Worm (Caenorhabditis elegans): ENCODE measurements around the gene cdh-12.

The cdh-12 gene

DNA sequence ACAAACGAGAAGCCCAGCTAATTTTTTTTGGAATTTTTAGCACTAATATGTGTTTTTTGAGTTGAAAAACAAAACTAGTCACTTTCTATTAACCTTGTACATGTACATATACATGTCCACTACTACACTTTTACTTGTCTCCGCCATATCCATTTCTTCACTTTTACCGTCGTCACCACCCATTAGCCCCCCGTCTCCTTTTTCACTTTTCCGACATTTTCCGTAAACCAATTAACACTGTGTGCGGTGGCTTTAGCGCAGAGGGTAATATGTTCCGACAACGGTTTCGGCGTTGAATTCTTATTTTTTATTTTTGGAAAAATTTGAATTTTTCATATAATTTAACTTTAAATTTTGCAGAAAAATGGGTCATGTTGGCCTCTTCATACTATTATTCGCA, at the start of gene cdh-12:
cdh-12 (plus strand) TSS at position 365 of the 400 bp plus-strand sequence.
- peak; percentile 65 for TF ChIP-seq blmp-1 (tag; optimal IDR thresholded peaks at IDR 0.05)
- TF ChIP-seq nhr-237 (tag; optimal IDR thresholded peaks at IDR 0.05) = no peak
- no peak for TF ChIP-seq mab-5 (tag; optimal IDR thresholded peaks at IDR 0.05)
- TF ChIP-seq cnd-1 (tag; optimal IDR thresholded peaks at IDR 0.05) = no peak

DNA sequence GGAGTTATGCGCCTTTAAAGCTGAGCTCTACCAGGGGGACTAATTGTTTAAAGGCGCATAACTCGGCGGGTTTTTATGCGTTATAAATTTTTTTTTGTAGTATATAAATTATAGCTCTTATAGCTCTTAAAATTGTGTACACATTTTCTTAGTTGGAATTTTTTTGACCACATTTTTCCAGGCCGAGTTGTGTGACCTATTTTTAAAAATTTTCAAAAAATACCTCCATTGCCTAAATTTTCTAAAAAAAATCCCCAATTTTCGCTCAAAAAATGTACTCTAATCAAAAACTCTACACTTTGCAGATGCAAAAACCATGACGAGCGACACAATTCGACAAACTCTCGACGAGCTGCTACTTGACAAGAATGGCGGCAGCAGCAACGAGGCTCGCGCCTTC, 48.9 kb upstream of the cdh-12 start, which contains the start of gene exc-6:
exc-6 (plus strand) TSS at position 301 of the 400 bp plus-strand sequence.
- TF ChIP-seq drap-1 (GFP tag; optimal IDR thresholded peaks at IDR 0.05) (no peak), unc-39 (tag; optimal IDR thresholded peaks at IDR 0.05) (no peak), sem-2 (GFP tag; optimal IDR thresholded peaks at IDR 0.05) (no peak), lin-13 (tag; optimal IDR thresholded peaks at IDR 0.05) (no peak), mep-1 (tag; optimal IDR thresholded peaks at IDR 0.05) (no peak), ztf-11 (tag; optimal IDR thresholded peaks at IDR 0.05) (no peak), nhr-28 (tag; optimal IDR thresholded peaks at IDR 0.05) (no peak), mls-2 (tag; optimal IDR thresholded peaks at IDR 0.05) (no peak), unc-62 (GFP tag; optimal IDR thresholded peaks at IDR 0.05) (no peak), nhr-12 (tag; optimal IDR thresholded peaks at IDR 0.05) (no peak), sptf-1 (tag; optimal IDR thresholded peaks at IDR 0.05) (no peak), bed-3 (GFP tag; optimal IDR thresholded peaks at IDR 0.05) (no peak), ceh-43 (GFP tag; optimal IDR thresholded peaks at IDR 0.05) (no peak), nhr-76 (tag; optimal IDR thresholded peaks at IDR 0.05) (no peak)

ce11 chrIII:1115793-1116516, 35.9 kb upstream of the cdh-12 start, which contains the start of the genes F58B6.1 and acsd-1:
Gene F58B6.1, minus strand, starts transcription at chrIII:1115925.
Gene acsd-1, plus strand, starts transcription at chrIII:1116466.
- TF ChIP-seq nhr-237 (tag; optimal IDR thresholded peaks at IDR 0.05) = no peak
- TF ChIP-seq drap-1 (GFP tag; optimal IDR thresholded peaks at IDR 0.05) = no peak
- TF ChIP-seq nhr-12 (tag; optimal IDR thresholded peaks at IDR 0.05) = no peak
- TF ChIP-seq nhr-76 (tag; optimal IDR thresholded peaks at IDR 0.05) = no peak
- no peak for TF ChIP-seq ces-1 (GFP tag; optimal IDR thresholded peaks at IDR 0.05)

ce11 chrIII:1122239-1122638, 29.6 kb upstream of the cdh-12 start:
- TF ChIP-seq sptf-1 (tag; optimal IDR thresholded peaks at IDR 0.05) (peak; percentile 80), mep-1 (tag; optimal IDR thresholded peaks at IDR 0.05) (no peak), elt-3 (tag; optimal IDR thresholded peaks at IDR 0.05) (no peak), bed-3 (GFP tag; optimal IDR thresholded peaks at IDR 0.05) (peak; percentile 57), snpc-4 (tag; optimal IDR thresholded peaks at IDR 0.05) (no peak), lin-13 (tag; optimal IDR thresholded peaks at IDR 0.05) (no peak), lin-32 (GFP tag; optimal IDR thresholded peaks at IDR 0.05) (peak; percentile 59), tbx-8 (GFP tag; optimal IDR thresholded peaks at IDR 0.05) (no peak), zip-8 (tag; optimal IDR thresholded peaks at IDR 0.05) (no peak), ces-1 (GFP tag; optimal IDR thresholded peaks at IDR 0.05) (no peak), mab-5 (tag; optimal IDR thresholded peaks at IDR 0.05) (no peak), lsy-2 (tag; optimal IDR thresholded peaks at IDR 0.05) (no peak), nhr-237 (tag; optimal IDR thresholded peaks at IDR 0.05) (no peak), ztf-11 (tag; optimal IDR thresholded peaks at IDR 0.05) (no peak), hlh-1 (tag; optimal IDR thresholded peaks at IDR 0.05) (no peak), sem-2 (GFP tag; optimal IDR thresholded peaks at IDR 0.05) (peak; percentile 62), nhr-2 (tag; optimal IDR thresholded peaks at IDR 0.05) (no peak), elt-1 (tag; optimal IDR thresholded peaks at IDR 0.05; ENCODE audit: borderline replicate concordance, insufficient read depth) (no peak), ham-2 (GFP tag; optimal IDR thresholded peaks at IDR 0.05) (peak; percentile 29), ceh-39 (tag; optimal IDR thresholded peaks at IDR 0.05) (no peak), ceh-83 (GFP tag; optimal IDR thresholded peaks at IDR 0.05) (peak; percentile 60), mls-2 (tag; optimal IDR thresholded peaks at IDR 0.05) (peak; percentile 72), drap-1 (GFP tag; optimal IDR thresholded peaks at IDR 0.05) (peak; percentile 78), nhr-12 (tag; optimal IDR thresholded peaks at IDR 0.05) (no peak), unc-39 (tag; optimal IDR thresholded peaks at IDR 0.05) (no peak), cnd-1 (tag; optimal IDR thresholded peaks at IDR 0.05) (peak; percentile 68), pha-4 (tag; optimal IDR thresholded peaks at IDR 0.05) (no peak), M03D4.4 (tag; optimal IDR thresholded peaks at IDR 0.05) (peak; percentile 68), flh-1 (GFP tag; optimal IDR thresholded peaks at IDR 0.05) (peak; percentile 41), unc-120 (tag; optimal IDR thresholded peaks at IDR 0.05; ENCODE audit: poor library complexity, severe bottlenecking) (no peak), unc-62 (GFP tag; optimal IDR thresholded peaks at IDR 0.05) (no peak), nhr-76 (tag; optimal IDR thresholded peaks at IDR 0.05) (no peak), blmp-1 (tag; optimal IDR thresholded peaks at IDR 0.05) (no peak), nhr-28 (tag; optimal IDR thresholded peaks at IDR 0.05) (no peak), ceh-43 (GFP tag; optimal IDR thresholded peaks at IDR 0.05) (peak; percentile 37)
